Worm (Caenorhabditis elegans) whole organism, midembryonic: Measurements from ENCODE around the gene fut-4.
"Not testable (repeated sequence)": the region's sequence is repeated elsewhere in the genome, so short reads cannot be mapped to it uniquely, and the experiment has no call there.

Experiments
- T22C8.4 ChIP-seq: fragments of 200-800 bp; sonication (Bioruptor generic); IDR thresholded peaks from 2 replicates; pipeline ENCODE4 v1.3.6; 2022; ENCODE audit warnings: missing genetic modification characterization, missing compliant biosample characterization
- cog-1 ChIP-seq: sonication (generic microtip); optimal IDR thresholded peaks from 2 replicates; lab custom pipeline; 2016; ENCODE audit warnings: missing genetic modification characterization, missing compliant biosample characterization
- flt-1 ChIP-seq: fragments of 200-800 bp; sonication (Bioruptor generic); IDR thresholded peaks from 2 replicates; pipeline ENCODE4 v1.3.6; 2022; ENCODE audit warnings: missing genetic modification characterization, missing compliant biosample characterization
- klf-2 ChIP-seq: fragments of 200-800 bp; sonication (Bioruptor generic); conservative IDR thresholded peaks from 2 replicates; pipeline ENCODE4 v1.3.6; 2022; ENCODE audit warnings: missing genetic modification reagents, missing genetic modification characterization, missing compliant biosample characterization
- med-1 ChIP-seq: sonication (generic microtip); optimal IDR thresholded peaks from 2 replicates; lab custom pipeline; 2017; ENCODE audit warnings: missing genetic modification characterization, mild to moderate bottlenecking, missing compliant biosample characterization, antibody characterized with exemption, missing genetic modification reagents; ENCODE audit not compliant: insufficient read depth
- ref-1 ChIP-seq: fragments of 200-800 bp; sonication (Bioruptor generic); conservative IDR thresholded peaks from 2 replicates; pipeline ENCODE4 v1.3.6; 2022; ENCODE audit warnings: missing genetic modification reagents, missing genetic modification characterization, missing compliant biosample characterization
- tab-1 ChIP-seq: fragments of 200-800 bp; sonication (Bioruptor generic); IDR thresholded peaks from 2 replicates; pipeline ENCODE4 v1.3.6; 2022; ENCODE audit warnings: missing genetic modification characterization, missing compliant biosample characterization
- ztf-23 ChIP-seq: fragments of 200-800 bp; sonication (Bioruptor generic); IDR thresholded peaks from 2 replicates; pipeline ENCODE4 v1.3.6; 2022; ENCODE audit warnings: missing genetic modification reagents, missing genetic modification characterization, missing compliant biosample characterization
- ztf-29 ChIP-seq: fragments of 200-800 bp; sonication (Bioruptor generic); IDR thresholded peaks from 2 replicates; pipeline ENCODE4 v1.3.6; 2022; ENCODE audit warnings: missing genetic modification reagents, missing genetic modification characterization, missing compliant biosample characterization

The fut-4 gene

DNA sequence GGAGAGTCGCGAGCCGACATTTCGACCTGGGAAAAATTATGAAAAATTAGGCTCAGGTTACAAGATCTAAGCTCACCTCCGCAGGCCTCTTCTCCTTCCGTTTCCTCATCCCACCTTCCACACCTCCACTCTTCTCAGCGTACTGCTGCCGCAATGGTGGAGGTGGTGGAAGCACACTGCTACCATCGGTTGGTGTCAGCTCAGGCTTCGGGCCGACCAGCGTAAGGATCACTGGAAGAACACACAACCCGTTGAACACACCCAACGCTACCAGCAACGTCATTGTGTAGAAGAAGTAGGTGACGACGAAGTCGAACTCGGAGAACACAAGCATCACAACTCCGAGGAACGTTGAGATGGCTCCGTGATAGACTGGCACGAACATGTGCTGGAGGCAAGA, 23.3 kb upstream of the fut-4 start:
- TF ChIP-seq tab-1 (0 out of 2 replicates have a peak, but pooled peaks have one; percentile 13), ref-1 (GFP tag; lab: Robert Waterston, UW) (no peak), med-1 (no peak), cog-1 (tag; lab: Kevin White, UChicago) (no peak)

- TF ChIP-seq med-1 (no peak), T22C8.4 (GFP tag; lab: Robert Waterston, UW) (no peak), cog-1 (tag; lab: Kevin White, UChicago) (no peak), ref-1 (GFP tag; lab: Robert Waterston, UW) (no peak), klf-2 (GFP tag; lab: Robert Waterston, UW) (no peak), flt-1 (GFP tag; lab: Robert Waterston, UW) (no peak), tab-1 (no peak)
Measured at ce11 chrII:2843088-2843487, 20.8 kb upstream of the fut-4 start, which contains the start of gene Y110A2AL.7. TSS of gene Y110A2AL.7 (minus strand) at chrII:2843188.

DNA sequence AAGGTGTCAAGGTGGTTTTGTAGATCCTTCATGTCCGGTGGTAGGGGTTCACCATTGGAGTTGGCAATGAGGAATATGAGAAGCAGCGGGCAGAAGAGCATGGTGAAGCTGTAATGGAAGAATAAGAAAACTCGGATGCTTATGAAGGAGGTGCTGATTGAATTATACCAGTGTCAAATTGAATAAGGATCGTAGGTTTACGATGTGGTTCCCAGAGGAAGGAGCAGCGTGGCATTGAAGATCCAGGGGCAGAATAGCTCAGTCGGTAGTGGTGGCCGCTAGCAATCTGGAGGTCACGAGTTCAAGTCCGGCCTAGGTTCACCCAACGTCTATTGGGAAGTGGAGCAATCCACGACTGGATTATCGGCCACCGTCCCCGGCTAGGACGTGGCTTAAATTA, 19.2 kb upstream of the fut-4 start, which contains the start of gene Y110A2AL.6:
Gene Y110A2AL.6 (minus strand): TSS at position 101 of the 400 bp plus-strand sequence.
- TF ChIP-seq ztf-29 (GFP tag; lab: Robert Waterston, UW) (no peak), tab-1 (no peak), T22C8.4 (GFP tag; lab: Robert Waterston, UW) (no peak), ztf-23 (no peak), klf-2 (GFP tag; lab: Robert Waterston, UW) (no peak), med-1 (no peak), ref-1 (GFP tag; lab: Robert Waterston, UW) (no peak), cog-1 (tag; lab: Kevin White, UChicago) (no peak), flt-1 (GFP tag; lab: Robert Waterston, UW) (no peak)

- not testable (repeated sequence) for TF ChIP-seq med-1; ztf-29 (GFP tag; lab: Robert Waterston, UW); ref-1 (GFP tag; lab: Robert Waterston, UW)
Measured at ce11 chrII:2839004-2839403, 16.7 kb upstream of the fut-4 start, which contains the start of gene Y110A2AL.4. TSS of gene Y110A2AL.4 (plus strand) at chrII:2839304.

- TF ChIP-seq cog-1 (tag; lab: Kevin White, UChicago) (no peak), ztf-23 (no peak), ztf-29 (GFP tag; lab: Robert Waterston, UW) (no peak), T22C8.4 (GFP tag; lab: Robert Waterston, UW) (no peak), ref-1 (GFP tag; lab: Robert Waterston, UW) (no peak), flt-1 (GFP tag; lab: Robert Waterston, UW) (no peak), klf-2 (GFP tag; lab: Robert Waterston, UW) (no peak), med-1 (no peak), tab-1 (no peak)
Measured at ce11 chrII:2836853-2837252, 14.5 kb upstream of the fut-4 start, which contains the start of gene K12H6.7. TSS of gene K12H6.7 (minus strand) at chrII:2836953.

DNA sequence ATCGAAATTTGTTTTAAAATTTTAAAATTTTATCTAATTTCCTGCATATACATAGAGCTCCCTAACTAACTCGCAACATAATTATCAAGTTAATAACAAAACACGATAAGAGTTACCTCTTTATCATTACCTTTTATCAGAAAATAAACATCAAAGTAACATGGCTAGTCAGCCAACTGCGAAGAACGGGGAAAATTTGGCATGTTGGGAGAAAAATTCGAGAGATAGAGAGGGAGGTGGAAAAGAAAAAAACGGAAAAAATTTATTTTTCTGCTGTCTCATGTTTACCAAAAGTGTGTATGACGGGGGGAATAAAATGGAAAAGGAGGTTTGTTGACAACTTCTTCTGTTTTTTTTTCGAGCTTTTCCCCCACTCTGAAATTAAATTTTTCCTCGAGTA, 11.8 kb upstream of the fut-4 start:
- TF ChIP-seq med-1: no peak
- no peak for TF ChIP-seq tab-1
- no peak for TF ChIP-seq ref-1 (GFP tag; lab: Robert Waterston, UW)
- TF ChIP-seq flt-1 (GFP tag; lab: Robert Waterston, UW): no peak
- TF ChIP-seq ztf-29 (GFP tag; lab: Robert Waterston, UW): no peak
- TF ChIP-seq klf-2 (GFP tag; lab: Robert Waterston, UW): no peak
- no peak for TF ChIP-seq ztf-23
- TF ChIP-seq cog-1 (tag; lab: Kevin White, UChicago): no peak
- no peak for TF ChIP-seq T22C8.4 (GFP tag; lab: Robert Waterston, UW)

- TF ChIP-seq tab-1 (no peak), cog-1 (tag; lab: Kevin White, UChicago) (no peak), klf-2 (GFP tag; lab: Robert Waterston, UW) (no peak), flt-1 (GFP tag; lab: Robert Waterston, UW) (no peak), ztf-29 (GFP tag; lab: Robert Waterston, UW) (no peak), med-1 (no peak), T22C8.4 (GFP tag; lab: Robert Waterston, UW) (no peak), ref-1 (GFP tag; lab: Robert Waterston, UW) (no peak), ztf-23 (no peak)
Measured at ce11 chrII:2832539-2832938, 10.2 kb upstream of the fut-4 start.

ce11 chrII:2832098-2832497, 9.8 kb upstream of the fut-4 start:
- no peak for TF ChIP-seq cog-1 (tag; lab: Kevin White, UChicago)
- no peak for TF ChIP-seq ztf-23
- no peak for TF ChIP-seq ref-1 (GFP tag; lab: Robert Waterston, UW)
- no peak for TF ChIP-seq klf-2 (GFP tag; lab: Robert Waterston, UW)
- TF ChIP-seq ztf-29 (GFP tag; lab: Robert Waterston, UW): no peak
- TF ChIP-seq med-1: no peak
- TF ChIP-seq T22C8.4 (GFP tag; lab: Robert Waterston, UW): no peak
- no peak for TF ChIP-seq tab-1
- no peak for TF ChIP-seq flt-1 (GFP tag; lab: Robert Waterston, UW)

ce11 chrII:2831173-2831572, 8.8 kb upstream of the fut-4 start, which contains the start of gene K12H6.6:
TSS of gene K12H6.6 (minus strand) at chrII:2831233.
- TF ChIP-seq klf-2 (GFP tag; lab: Robert Waterston, UW) (no peak), T22C8.4 (GFP tag; lab: Robert Waterston, UW) (no peak), ztf-23 (no peak), tab-1 (no peak), flt-1 (GFP tag; lab: Robert Waterston, UW) (no peak), ztf-29 (GFP tag; lab: Robert Waterston, UW) (no peak), ref-1 (GFP tag; lab: Robert Waterston, UW) (no peak)

ce11 chrII:2830144-2830543, 7.8 kb upstream of the fut-4 start:
- TF ChIP-seq ref-1 (GFP tag; lab: Robert Waterston, UW) (no peak), klf-2 (GFP tag; lab: Robert Waterston, UW) (0 out of 2 replicates have a peak, but pooled peaks have one; percentile 58), flt-1 (GFP tag; lab: Robert Waterston, UW) (no peak)
